Worm (Caenorhabditis elegans) whole organism, L4 larva: Measurements from ENCODE around the gene W07G4.5.

Experiments used
- aly-2 ChIP-seq: sonication (generic microtip); optimal IDR thresholded peaks from 2 replicates; lab custom pipeline; 2018; ENCODE audit warnings: missing biosample characterization, missing genetic modification characterization
- dpl-1 ChIP-seq: fragments of 150-350 bp; optimal IDR thresholded peaks from 2 replicates; lab custom pipeline; 2014; ENCODE audit warnings: missing biosample characterization, missing genetic modification reagents, missing genetic modification characterization
- dve-1 ChIP-seq: sonication (generic microtip); optimal IDR thresholded peaks from 2 replicates; lab custom pipeline; 2017; ENCODE audit warnings: antibody characterized with exemption, mild to moderate bottlenecking, missing genetic modification characterization, missing compliant biosample characterization; ENCODE audit not compliant: insufficient read depth
- fos-1 ChIP-seq: fragments of 150-350 bp; optimal IDR thresholded peaks from 2 replicates; lab custom pipeline; 2014; ENCODE audit warnings: missing biosample characterization, missing genetic modification characterization

DNA sequence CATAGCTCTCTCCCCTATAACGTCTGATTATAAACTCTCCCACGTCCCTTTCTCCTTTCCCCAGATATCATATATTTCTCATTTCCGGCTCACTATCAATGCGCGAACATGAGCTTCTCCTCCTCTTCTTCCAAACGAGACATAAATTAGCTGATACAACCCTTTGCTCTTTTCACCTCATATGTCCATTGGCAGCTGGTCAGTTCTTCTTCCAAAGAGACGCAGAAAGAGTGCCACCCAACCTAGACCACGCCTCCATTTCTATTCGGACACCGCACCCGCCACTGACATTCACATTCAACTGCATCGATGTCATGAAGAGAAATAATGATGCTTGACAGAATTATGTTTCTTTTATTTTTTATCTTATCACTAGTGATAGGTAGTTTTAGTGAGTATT, 29.0 kb upstream of the W07G4.5 start, which contains the start of gene fmi-1:
- no peak for TF ChIP-seq dve-1 (tag; lab: Kevin White, UChicago)
- TF ChIP-seq fos-1 (tag; lab: Kevin White, UChicago) = no peak
- no peak for TF ChIP-seq dpl-1 (GFP tag; lab: Kevin White, UChicago)
- TF ChIP-seq aly-2 (tag; lab: Kevin White, UChicago) = no peak
